Worm (Caenorhabditis elegans): ENCODE measurements around the gene his-39.

- TF ChIP-seq tbx-8 (GFP tag; optimal IDR thresholded peaks at IDR 0.05) (no peak), lin-13 (tag; optimal IDR thresholded peaks at IDR 0.05) (no peak), unc-62 (GFP tag; optimal IDR thresholded peaks at IDR 0.05) (no peak), ces-1 (GFP tag; optimal IDR thresholded peaks at IDR 0.05) (no peak), nhr-237 (tag; optimal IDR thresholded peaks at IDR 0.05) (no peak), lsy-2 (tag; optimal IDR thresholded peaks at IDR 0.05) (no peak), nhr-2 (tag; optimal IDR thresholded peaks at IDR 0.05) (no peak), snpc-4 (tag; optimal IDR thresholded peaks at IDR 0.05) (no peak), hlh-1 (tag; optimal IDR thresholded peaks at IDR 0.05) (no peak), nhr-28 (tag; optimal IDR thresholded peaks at IDR 0.05) (no peak), cnd-1 (tag; optimal IDR thresholded peaks at IDR 0.05) (no peak), M03D4.4 (tag; optimal IDR thresholded peaks at IDR 0.05) (no peak)
Measured at ce11 chrV:8536213-8536612, at the start of gene his-39.

Data from whole organism, mixed stage, embryonic.